Worm (Caenorhabditis elegans) whole organism, early embryonic: ENCODE measurements around the gene F20D6.10.

ENCODE experiments used
- B0310.2 ChIP-seq: sonication (generic microtip); optimal IDR thresholded peaks from 2 replicates; lab custom pipeline; 2016; ENCODE audit warnings: mild to moderate bottlenecking, missing genetic modification characterization, missing compliant biosample characterization
- ama-1 ChIP-seq: fragments of 150-350 bp; optimal IDR thresholded peaks from 2 replicates; lab custom pipeline; 2014
- ceh-13 ChIP-seq: fragments of 200-800 bp; sonication (Bioruptor generic); optimal IDR thresholded peaks from 2 replicates; lab custom pipeline; 2018; ENCODE audit warnings: mild to moderate bottlenecking, missing genetic modification characterization, missing compliant biosample characterization
- ets-7 ChIP-seq: sonication (generic microtip); optimal IDR thresholded peaks from 2 replicates; lab custom pipeline; 2016; ENCODE audit warnings: missing genotype, missing genetic modification characterization, missing compliant biosample characterization
- flt-1 ChIP-seq: fragments of 200-800 bp; sonication (Bioruptor generic); IDR thresholded peaks from 2 replicates; pipeline ENCODE4 v1.3.6; 2022; ENCODE audit warnings: missing genetic modification characterization, missing compliant biosample characterization
- hmbx-1 ChIP-seq: sonication (generic microtip); optimal IDR thresholded peaks from 2 replicates; lab custom pipeline; 2016; ENCODE audit warnings: mild to moderate bottlenecking, missing genetic modification characterization, missing compliant biosample characterization
- hnd-1 ChIP-seq: sonication (generic microtip); optimal IDR thresholded peaks from 2 replicates; lab custom pipeline; 2016; ENCODE audit warnings: missing genetic modification characterization, missing compliant biosample characterization
- scrt-1 ChIP-seq: fragments of 200-800 bp; sonication (Bioruptor generic); IDR thresholded peaks from 2 replicates; pipeline ENCODE4 v1.3.6; 2022; ENCODE audit warnings: missing genetic modification characterization, missing compliant biosample characterization
- tra-4 ChIP-seq: sonication (generic microtip); optimal IDR thresholded peaks from 2 replicates; lab custom pipeline; 2017; ENCODE audit warnings: missing genetic modification characterization, missing compliant biosample characterization

DNA sequence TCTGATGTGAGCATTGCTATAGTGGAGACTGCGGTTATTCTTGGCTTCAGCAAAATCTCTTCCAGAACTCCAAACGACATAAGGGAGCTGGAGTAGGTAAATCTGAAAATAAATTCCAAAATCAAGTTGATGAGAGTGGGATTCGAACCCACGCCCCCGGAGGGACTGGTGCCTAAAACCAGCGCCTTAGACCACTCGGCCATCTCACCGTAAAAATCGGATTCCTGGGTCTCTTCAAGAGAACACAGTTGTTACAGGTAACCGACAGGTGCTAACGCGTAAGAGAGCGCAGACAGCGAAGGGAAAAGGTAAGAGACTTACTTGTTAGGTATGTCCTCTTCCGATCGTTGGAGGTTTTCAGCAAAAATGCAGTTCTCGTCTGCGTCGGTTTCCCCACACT lies 39.6 kb upstream of the F20D6.10 start:
- peak; percentile 22 for TF ChIP-seq ceh-13 (GFP tag; lab: Kevin White, UChicago)
- no peak for TF ChIP-seq hmbx-1 (tag; lab: Kevin White, UChicago)
- no peak for TF ChIP-seq flt-1 (GFP tag; lab: Robert Waterston, UW)
- no peak for TF ChIP-seq ets-7 (tag; lab: Kevin White, UChicago)
- peak; percentile 27 for TF ChIP-seq tra-4
- TF ChIP-seq hnd-1: peak; percentile 3
- TF ChIP-seq scrt-1 (GFP tag; lab: Robert Waterston, UW): peak; percentile 63; the same call in 1 of the 2 replicates
- TF ChIP-seq ama-1 (lab: Kevin White, UChicago): no peak
- TF ChIP-seq B0310.2 (tag; lab: Kevin White, UChicago): no peak
